Worm (Caenorhabditis elegans): ENCODE data around the gene F09C6.11.

Gene F09C6.11

DNA sequence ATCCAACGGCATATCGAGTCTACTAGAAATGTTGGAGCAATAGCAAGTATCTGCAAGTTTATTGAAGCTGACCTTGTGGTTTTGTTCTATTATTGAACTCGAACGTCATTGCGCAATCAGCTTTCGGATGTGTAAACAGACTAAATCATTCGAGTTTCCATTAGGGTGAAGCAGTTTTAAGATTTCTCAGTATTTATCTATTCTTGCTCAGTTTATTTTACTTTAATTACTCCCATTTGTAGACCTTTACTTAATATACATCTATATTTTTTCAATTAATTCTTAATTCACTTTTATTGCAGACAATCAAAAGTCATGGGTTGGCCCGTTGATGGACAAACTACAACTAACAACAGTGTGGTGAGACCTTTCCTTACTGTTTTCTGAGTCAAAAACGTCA, 1.4 kb downstream of the F09C6.11 start, which contains the start of gene F09C6.14:
F09C6.14 (plus strand) TSS at position 301 of the 400 bp plus-strand sequence.
- TF ChIP-seq tra-4 (tag; optimal IDR thresholded peaks at IDR 0.05) (no peak), hnd-1 (tag; optimal IDR thresholded peaks at IDR 0.05) (no peak), ama-1 (optimal IDR thresholded peaks at IDR 0.05) (no peak), tbx-11 (GFP tag; IDR thresholded peaks at IDR 0.05) (no peak), flt-1 (GFP tag; IDR thresholded peaks at IDR 0.05) (no peak), hmg-4 (GFP tag; optimal IDR thresholded peaks at IDR 0.05) (no peak), pes-1 (GFP tag; IDR thresholded peaks at IDR 0.05) (no peak), hmbx-1 (tag; optimal IDR thresholded peaks at IDR 0.05) (no peak), tbx-37 (GFP tag; conservative IDR thresholded peaks at IDR 0.05) (no peak), F13C5.2 (tag; optimal IDR thresholded peaks at IDR 0.05) (no peak), B0310.2 (tag; optimal IDR thresholded peaks at IDR 0.05) (no peak), ceh-13 (GFP tag; optimal IDR thresholded peaks at IDR 0.05) (no peak), ceh-36 (tag; optimal IDR thresholded peaks at IDR 0.05) (no peak), aly-1 (tag; optimal IDR thresholded peaks at IDR 0.05) (no peak), ets-7 (tag; optimal IDR thresholded peaks at IDR 0.05) (no peak), sea-1 (GFP tag; conservative IDR thresholded peaks at IDR 0.05) (no peak)

DNA sequence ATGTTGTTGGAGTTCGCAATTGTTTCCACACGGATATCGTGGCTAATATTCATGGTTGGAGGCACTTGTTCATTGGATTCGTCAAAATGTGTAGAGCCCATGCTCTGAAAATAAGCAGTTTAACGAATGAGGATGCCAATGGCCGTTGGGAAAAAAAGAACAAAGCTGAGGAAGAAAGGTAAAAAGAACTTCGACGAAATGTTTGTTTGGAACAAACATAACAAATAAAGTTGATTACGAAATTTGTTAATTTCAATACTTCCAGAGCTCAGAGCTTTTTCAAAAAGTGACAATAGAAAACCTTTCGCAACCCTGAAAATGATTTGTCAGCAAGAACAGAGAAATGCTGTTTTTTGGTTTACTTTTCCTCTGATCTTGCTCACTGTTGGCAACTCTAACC, 2.1 kb downstream of the F09C6.11 start, which contains the start of gene F09C6.3:
F09C6.3 (minus strand) TSS at position 101 of the 400 bp plus-strand sequence.
- no peak for TF ChIP-seq flt-1 (GFP tag; IDR thresholded peaks at IDR 0.05)
- no peak for TF ChIP-seq pes-1 (GFP tag; IDR thresholded peaks at IDR 0.05)
- no peak for TF ChIP-seq tbx-11 (GFP tag; IDR thresholded peaks at IDR 0.05)
- no peak for TF ChIP-seq hnd-1 (tag; optimal IDR thresholded peaks at IDR 0.05)
- no peak for TF ChIP-seq ceh-36 (tag; optimal IDR thresholded peaks at IDR 0.05)
- TF ChIP-seq ceh-13 (GFP tag; optimal IDR thresholded peaks at IDR 0.05) = no peak
- no peak for TF ChIP-seq hmg-4 (GFP tag; optimal IDR thresholded peaks at IDR 0.05)
- no peak for TF ChIP-seq B0310.2 (tag; optimal IDR thresholded peaks at IDR 0.05)
- TF ChIP-seq tra-4 (tag; optimal IDR thresholded peaks at IDR 0.05) = no peak

DNA sequence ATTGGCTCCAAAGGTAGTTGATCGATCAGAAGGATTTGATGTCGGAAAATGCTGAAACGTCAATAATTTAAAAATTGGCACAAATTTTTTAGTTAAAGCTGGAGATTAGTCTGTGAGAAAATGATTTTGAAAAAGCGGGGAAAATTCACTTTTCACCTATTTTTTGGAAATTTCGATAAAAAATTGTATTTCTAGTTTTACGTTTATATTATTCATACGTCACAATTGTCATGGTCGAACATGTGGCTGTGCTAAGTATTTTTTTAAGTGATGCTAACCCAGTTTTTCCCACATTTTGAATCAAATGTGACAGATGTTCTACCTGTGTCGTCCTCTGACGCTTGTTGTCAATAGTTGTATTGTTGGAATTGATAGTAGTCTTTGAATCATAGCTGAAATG, 2.6 kb downstream of the F09C6.11 start:
- TF ChIP-seq ama-1 (optimal IDR thresholded peaks at IDR 0.05) (no peak), ceh-36 (tag; optimal IDR thresholded peaks at IDR 0.05) (no peak), hmg-4 (GFP tag; optimal IDR thresholded peaks at IDR 0.05) (no peak), tra-4 (tag; optimal IDR thresholded peaks at IDR 0.05) (no peak)

DNA sequence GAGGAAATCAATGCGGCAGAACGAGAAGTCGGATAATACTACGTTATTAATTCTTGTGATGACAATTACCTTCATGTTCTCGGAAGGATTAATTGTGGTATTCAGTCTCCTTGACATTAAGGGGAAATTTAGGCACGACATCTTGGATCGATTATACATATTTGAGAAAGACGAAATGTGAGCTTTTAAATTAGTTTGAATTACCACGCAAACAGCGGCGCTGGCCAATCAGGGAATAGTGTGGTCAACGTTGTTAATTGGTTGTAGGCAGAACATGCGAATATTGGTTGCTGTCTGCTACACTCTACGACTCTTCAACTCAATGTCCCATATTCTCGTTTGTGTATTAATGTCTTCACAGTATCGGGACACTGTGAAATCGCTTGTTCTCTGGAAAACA, 7.1 kb downstream of the F09C6.11 start, which contains the start of gene F49A5.10:
F49A5.10 (plus strand) TSS at position 301 of the 400 bp plus-strand sequence.
- TF ChIP-seq ets-7 (tag; optimal IDR thresholded peaks at IDR 0.05) (no peak), ceh-13 (GFP tag; optimal IDR thresholded peaks at IDR 0.05) (no peak), pes-1 (GFP tag; IDR thresholded peaks at IDR 0.05) (no peak), tra-4 (tag; optimal IDR thresholded peaks at IDR 0.05) (no peak), B0310.2 (tag; optimal IDR thresholded peaks at IDR 0.05) (no peak), hmbx-1 (tag; optimal IDR thresholded peaks at IDR 0.05) (no peak)

DNA sequence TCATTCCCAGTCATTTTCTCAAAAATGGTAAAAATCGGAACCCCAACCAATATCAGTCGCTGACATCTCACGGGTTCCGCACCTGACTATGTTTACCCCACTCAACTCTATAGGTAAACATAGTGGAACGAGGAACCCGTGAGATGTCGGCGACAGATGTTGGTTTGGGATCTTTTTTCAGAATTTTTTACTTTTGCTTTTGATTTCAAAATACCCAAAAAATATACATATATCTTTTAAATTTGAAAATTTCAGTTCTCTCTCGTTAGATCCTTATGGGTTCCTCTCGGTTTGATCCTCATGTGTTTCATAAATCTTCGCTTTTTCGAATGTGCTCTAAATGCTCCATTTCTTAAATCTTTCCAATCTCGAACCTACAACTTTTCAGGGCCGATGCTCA, 8.5 kb downstream of the F09C6.11 start, which contains the start of gene srw-23:
srw-23 (plus strand) TSS at position 301 of the 400 bp plus-strand sequence.
- no peak for TF ChIP-seq B0310.2 (tag; optimal IDR thresholded peaks at IDR 0.05)
- TF ChIP-seq tbx-37 (GFP tag; conservative IDR thresholded peaks at IDR 0.05) = no peak
- no peak for TF ChIP-seq hmbx-1 (tag; optimal IDR thresholded peaks at IDR 0.05)

DNA sequence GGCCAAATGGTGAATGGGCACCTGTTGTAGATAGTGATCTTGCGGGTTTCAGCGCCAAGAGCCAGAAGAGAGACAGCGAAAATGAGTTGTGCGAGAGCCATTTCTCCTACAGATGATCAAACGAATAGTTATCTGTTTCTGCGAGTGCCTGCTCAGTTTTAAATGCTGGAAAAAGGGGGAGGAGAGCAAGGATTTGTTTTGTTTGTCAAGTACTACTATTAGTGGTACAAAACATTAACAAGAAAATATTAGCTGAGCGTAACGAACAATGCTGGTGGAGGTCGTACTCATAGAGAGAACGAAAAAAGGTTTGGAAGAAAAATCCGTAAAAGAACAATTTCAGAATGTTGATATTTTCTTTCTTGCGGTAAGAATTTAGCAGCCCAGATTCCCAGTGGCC, 10.7 kb downstream of the F09C6.11 start, which contains the start of gene thn-4:
thn-4 (minus strand) TSS at position 101 of the 400 bp plus-strand sequence.
- TF ChIP-seq hmg-4 (GFP tag; optimal IDR thresholded peaks at IDR 0.05) = no peak
- TF ChIP-seq flt-1 (GFP tag; IDR thresholded peaks at IDR 0.05) = no peak
- TF ChIP-seq ceh-36 (tag; optimal IDR thresholded peaks at IDR 0.05) = no peak
- TF ChIP-seq tbx-11 (GFP tag; IDR thresholded peaks at IDR 0.05) = no peak
- no peak for TF ChIP-seq sea-1 (GFP tag; conservative IDR thresholded peaks at IDR 0.05)
- TF ChIP-seq tbx-37 (GFP tag; conservative IDR thresholded peaks at IDR 0.05) = no peak
- TF ChIP-seq B0310.2 (tag; optimal IDR thresholded peaks at IDR 0.05) = no peak
- no peak for TF ChIP-seq tra-4 (tag; optimal IDR thresholded peaks at IDR 0.05)
- no peak for TF ChIP-seq ama-1 (optimal IDR thresholded peaks at IDR 0.05)
- TF ChIP-seq ceh-13 (GFP tag; optimal IDR thresholded peaks at IDR 0.05) = no peak

DNA sequence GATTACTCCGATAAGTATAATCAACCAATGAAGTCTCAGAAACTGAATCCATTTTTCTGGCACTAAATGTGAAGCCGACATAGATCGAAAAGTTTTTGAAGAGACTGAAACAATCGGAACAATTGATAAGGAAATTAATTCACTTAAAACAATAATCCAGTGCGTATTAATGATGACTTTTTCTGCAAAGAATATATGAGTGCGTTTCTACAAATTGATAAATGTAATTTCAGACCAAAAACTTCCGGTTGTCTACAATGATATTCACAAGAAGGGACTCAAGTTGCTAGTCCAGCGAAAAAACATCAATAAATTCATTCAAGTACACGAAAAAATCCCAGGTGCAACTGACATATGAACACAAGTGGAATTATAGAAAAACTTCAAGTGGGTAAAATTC, 12.4 kb downstream of the F09C6.11 start, which contains the start of gene clec-33:
clec-33 (minus strand) TSS at position 101 of the 400 bp plus-strand sequence.
- no peak for TF ChIP-seq tbx-37 (GFP tag; conservative IDR thresholded peaks at IDR 0.05)
- TF ChIP-seq B0310.2 (tag; optimal IDR thresholded peaks at IDR 0.05) = no peak
- no peak for TF ChIP-seq tbx-11 (GFP tag; IDR thresholded peaks at IDR 0.05)
- TF ChIP-seq ceh-36 (tag; optimal IDR thresholded peaks at IDR 0.05) = no peak
- TF ChIP-seq flt-1 (GFP tag; IDR thresholded peaks at IDR 0.05) = no peak
- TF ChIP-seq hmbx-1 (tag; optimal IDR thresholded peaks at IDR 0.05) = no peak
- TF ChIP-seq F13C5.2 (tag; optimal IDR thresholded peaks at IDR 0.05) = no peak
- TF ChIP-seq hmg-4 (GFP tag; optimal IDR thresholded peaks at IDR 0.05) = no peak
- no peak for TF ChIP-seq hnd-1 (tag; optimal IDR thresholded peaks at IDR 0.05)

DNA sequence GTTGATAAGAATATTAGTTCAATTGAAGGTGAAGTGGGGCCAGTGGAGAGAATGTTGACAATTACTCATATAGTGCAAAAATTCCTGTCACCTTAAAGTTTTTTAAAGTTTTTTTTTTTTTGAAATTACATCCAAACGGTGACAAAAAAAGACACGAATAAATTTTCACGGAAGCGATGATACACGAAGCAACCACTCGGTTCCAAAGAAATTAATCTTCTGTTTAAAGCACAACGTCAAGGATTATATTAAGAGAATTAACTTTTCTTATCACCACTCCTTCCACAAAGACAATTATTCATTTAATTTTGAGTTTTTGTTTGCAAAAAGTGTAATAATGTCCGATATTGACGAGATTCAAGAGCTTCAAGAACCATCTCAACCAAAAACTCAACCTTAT, 16.7 kb downstream of the F09C6.11 start, which contains the start of gene clec-28:
clec-28 (plus strand) TSS at position 301 of the 400 bp plus-strand sequence.
- TF ChIP-seq flt-1 (GFP tag; IDR thresholded peaks at IDR 0.05) (no peak), ama-1 (optimal IDR thresholded peaks at IDR 0.05) (no peak), aly-1 (tag; optimal IDR thresholded peaks at IDR 0.05) (no peak), hnd-1 (tag; optimal IDR thresholded peaks at IDR 0.05) (no peak), scrt-1 (GFP tag; IDR thresholded peaks at IDR 0.05) (no peak), tbx-37 (GFP tag; conservative IDR thresholded peaks at IDR 0.05) (no peak)

DNA sequence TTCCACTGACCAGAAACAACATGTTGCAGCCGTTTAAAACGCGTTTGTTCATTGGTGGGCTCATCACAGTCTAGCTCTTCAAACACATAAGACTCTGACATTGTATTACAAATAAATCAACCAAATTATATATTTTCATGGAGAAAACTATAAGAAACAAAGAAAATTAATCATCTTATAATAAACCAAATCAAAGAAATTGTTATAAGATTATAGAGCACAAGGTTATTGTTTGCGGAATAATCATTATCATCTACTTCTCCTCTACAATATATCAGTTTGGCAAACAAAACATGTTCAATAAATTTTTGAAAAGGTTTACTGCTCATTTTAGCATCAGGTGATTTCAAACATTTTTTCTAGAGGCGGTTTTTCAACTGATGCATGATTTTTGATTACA, 20.4 kb downstream of the F09C6.11 start, which contains the start of the genes clec-32 and clec-24:
clec-32 (minus strand) TSS at position 101 of the 400 bp plus-strand sequence.
clec-24 (plus strand) TSS at position 294 of the 400 bp plus-strand sequence.
- TF ChIP-seq hmg-4 (GFP tag; optimal IDR thresholded peaks at IDR 0.05) (no peak), ceh-13 (GFP tag; optimal IDR thresholded peaks at IDR 0.05) (no peak), ets-7 (tag; optimal IDR thresholded peaks at IDR 0.05) (no peak), ceh-36 (tag; optimal IDR thresholded peaks at IDR 0.05) (no peak), hmbx-1 (tag; optimal IDR thresholded peaks at IDR 0.05) (no peak), sea-1 (GFP tag; conservative IDR thresholded peaks at IDR 0.05) (no peak), pes-1 (GFP tag; IDR thresholded peaks at IDR 0.05) (no peak), tbx-11 (GFP tag; IDR thresholded peaks at IDR 0.05) (no peak), ama-1 (optimal IDR thresholded peaks at IDR 0.05) (no peak), F13C5.2 (tag; optimal IDR thresholded peaks at IDR 0.05) (no peak), B0310.2 (tag; optimal IDR thresholded peaks at IDR 0.05) (no peak), tbx-37 (GFP tag; conservative IDR thresholded peaks at IDR 0.05) (no peak), scrt-1 (GFP tag; IDR thresholded peaks at IDR 0.05) (no peak), tra-4 (tag; optimal IDR thresholded peaks at IDR 0.05) (no peak), flt-1 (GFP tag; IDR thresholded peaks at IDR 0.05) (no peak), hnd-1 (tag; optimal IDR thresholded peaks at IDR 0.05) (no peak), aly-1 (tag; optimal IDR thresholded peaks at IDR 0.05) (no peak)
